Fruit fly (Drosophila melanogaster) whole organism, embryonic: Measurements from ENCODE around the gene Gr93a.

Source experiments
- Abd-B ChIP-seq: fragments of 200-800 bp; sonication (Bioruptor generic); optimal IDR thresholded peaks from 2 replicates; lab custom pipeline; 2018; ENCODE audit warnings: missing biosample characterization, mild to moderate bottlenecking, missing genetic modification characterization, moderate library complexity
- Atf3 ChIP-seq: fragments of 200-800 bp; sonication (Bioruptor generic); optimal IDR thresholded peaks from 3 replicates; lab custom pipeline; 2016; ENCODE audit warnings: missing biosample characterization, missing genetic modification characterization
- Atf6 ChIP-seq: fragments of 200-800 bp; sonication (Bioruptor generic); IDR thresholded peaks from 2 replicates; pipeline ENCODE4 v1.3.6; 2022; ENCODE audit warnings: missing biosample characterization, missing genetic modification characterization
- B-H2 ChIP-seq: fragments of 200-800 bp; sonication (Bioruptor generic); optimal IDR thresholded peaks from 2 replicates; lab custom pipeline; 2018; ENCODE audit warnings: missing biosample characterization, mild to moderate bottlenecking, missing genetic modification characterization
- CG10462 ChIP-seq: fragments of 200-800 bp; sonication (Bioruptor generic); optimal IDR thresholded peaks from 2 replicates; lab custom pipeline; 2016; ENCODE audit warnings: missing biosample characterization, missing genetic modification characterization
- CG10654 ChIP-seq: fragments of 200-800 bp; sonication (Bioruptor generic); optimal IDR thresholded peaks from 2 replicates; lab custom pipeline; 2016; ENCODE audit warnings: missing biosample characterization, missing genetic modification characterization
- CG11247 ChIP-seq: fragments of 200-800 bp; sonication (Bioruptor generic); IDR thresholded peaks from 2 replicates; pipeline ENCODE4 v1.3.6; 2022; ENCODE audit warnings: missing biosample characterization, missing genetic modification characterization
- CG11398 ChIP-seq: fragments of 200-800 bp; sonication (Bioruptor generic); optimal IDR thresholded peaks from 2 replicates; lab custom pipeline; 2016; ENCODE audit warnings: missing biosample characterization, missing genetic modification characterization
- CG12155 ChIP-seq: fragments of 200-800 bp; sonication (Bioruptor generic); optimal IDR thresholded peaks from 3 replicates; lab custom pipeline; 2016; ENCODE audit warnings: missing biosample characterization, missing genetic modification characterization
- CG1233 ChIP-seq: fragments of 200-800 bp; sonication (Bioruptor generic); optimal IDR thresholded peaks from 4 replicates; lab custom pipeline; 2018; ENCODE audit warnings: missing biosample characterization, mild to moderate bottlenecking, missing genetic modification characterization
- CG14014 ChIP-seq: fragments of 200-800 bp; sonication (Bioruptor generic); IDR thresholded peaks from 2 replicates; pipeline ENCODE4 v1.3.6; 2022; ENCODE audit warnings: missing biosample characterization, missing genetic modification characterization
- CG14965 ChIP-seq: fragments of 200-800 bp; sonication (Bioruptor generic); optimal IDR thresholded peaks from 2 replicates; lab custom pipeline; 2016; ENCODE audit warnings: missing biosample characterization, missing genetic modification characterization, borderline replicate concordance
- CG1529 ChIP-seq: fragments of 200-800 bp; sonication (Bioruptor generic); optimal IDR thresholded peaks from 3 replicates; lab custom pipeline; 2018; ENCODE audit warnings: missing biosample characterization, missing genetic modification characterization
- CG15514 ChIP-seq: fragments of 200-800 bp; sonication (Bioruptor generic); optimal IDR thresholded peaks from 3 replicates; lab custom pipeline; 2017; ENCODE audit warnings: missing biosample characterization, missing genetic modification characterization, mild to moderate bottlenecking, moderate library complexity, missing genetic modification reagents
- CG16863 ChIP-seq: fragments of 200-800 bp; sonication (Bioruptor generic); optimal IDR thresholded peaks from 3 replicates; lab custom pipeline; 2016; ENCODE audit warnings: missing biosample characterization, missing genetic modification characterization
- CG31224 ChIP-seq: fragments of 200-800 bp; sonication (Bioruptor generic); IDR thresholded peaks from 2 replicates; pipeline ENCODE4 v1.3.6; 2022; ENCODE audit warnings: missing biosample characterization, missing genetic modification characterization
- CG3847 ChIP-seq: fragments of 200-800 bp; sonication (Bioruptor generic); IDR thresholded peaks from 2 replicates; pipeline ENCODE4 v1.3.6; 2022; ENCODE audit warnings: missing biosample characterization, missing genetic modification characterization
- CG4707 ChIP-seq: fragments of 200-800 bp; sonication (Bioruptor generic); optimal IDR thresholded peaks from 2 replicates; lab custom pipeline; 2018; ENCODE audit warnings: missing biosample characterization, mild to moderate bottlenecking, missing genetic modification characterization, moderate library complexity
- CG7963 ChIP-seq: fragments of 200-800 bp; sonication (Bioruptor generic); IDR thresholded peaks from 3 replicates; pipeline ENCODE4 v1.3.6; 2022; ENCODE audit warnings: missing biosample characterization, missing genetic modification characterization; ENCODE audit not compliant: partially characterized antibody
- CG9727 ChIP-seq: fragments of 200-800 bp; sonication (Bioruptor generic); optimal IDR thresholded peaks from 3 replicates; lab custom pipeline; 2017; ENCODE audit warnings: missing biosample characterization, mild to moderate bottlenecking, missing genetic modification characterization
- Dip2 ChIP-seq: fragments of 200-800 bp; sonication (Bioruptor generic); IDR thresholded peaks from 2 replicates; pipeline ENCODE4 v1.3.6; 2022; ENCODE audit warnings: missing biosample characterization, missing genetic modification characterization
- Doc3 ChIP-seq: fragments of 200-800 bp; sonication (Bioruptor generic); IDR thresholded peaks from 3 replicates; pipeline ENCODE4 v1.3.6; 2022; ENCODE audit warnings: missing biosample characterization, missing genetic modification characterization; ENCODE audit not compliant: partially characterized antibody
- Drgx ChIP-seq: fragments of 200-800 bp; sonication (Bioruptor generic); IDR thresholded peaks from 2 replicates; pipeline ENCODE4 v1.3.6; 2022; ENCODE audit warnings: missing biosample characterization, missing genetic modification characterization
- HLH54F ChIP-seq: fragments of 200-800 bp; sonication (Bioruptor generic); optimal IDR thresholded peaks from 3 replicates; lab custom pipeline; 2016; ENCODE audit warnings: missing biosample characterization, missing genetic modification characterization
- Oaz ChIP-seq: fragments of 200-800 bp; sonication (Bioruptor generic); IDR thresholded peaks from 2 replicates; pipeline ENCODE4 v1.3.6; 2022; ENCODE audit warnings: missing biosample characterization, missing genetic modification characterization
- Opbp ChIP-seq: fragments of 200-800 bp; sonication (Bioruptor generic); IDR thresholded peaks from 3 replicates; pipeline ENCODE4 v1.3.6; 2022; ENCODE audit warnings: missing biosample characterization, missing genetic modification characterization; ENCODE audit not compliant: partially characterized antibody
- Rx ChIP-seq: fragments of 200-800 bp; sonication (Bioruptor generic); IDR thresholded peaks from 2 replicates; pipeline ENCODE4 v1.3.6; 2022; ENCODE audit warnings: missing biosample characterization, missing genetic modification characterization
- Sox102F ChIP-seq: fragments of 200-800 bp; sonication (Bioruptor generic); optimal IDR thresholded peaks from 2 replicates; lab custom pipeline; 2018; ENCODE audit warnings: missing biosample characterization, mild to moderate bottlenecking, missing genetic modification characterization, moderate library complexity
- Sry-β ChIP-seq: fragments of 200-800 bp; sonication (Bioruptor generic); optimal IDR thresholded peaks from 2 replicates; lab custom pipeline; 2018; ENCODE audit warnings: missing biosample characterization, mild to moderate bottlenecking, missing genetic modification characterization, moderate library complexity
- al ChIP-seq: fragments of 200-800 bp; sonication (Bioruptor generic); IDR thresholded peaks from 2 replicates; pipeline ENCODE4 v1.3.6; 2022; ENCODE audit warnings: missing biosample characterization, missing genetic modification characterization
- bab2 ChIP-seq: fragments of 200-800 bp; sonication (Bioruptor generic); optimal IDR thresholded peaks from 2 replicates; lab custom pipeline; 2016; ENCODE audit warnings: missing biosample characterization, missing genetic modification characterization
- bsh ChIP-seq, 2 experiments: fragments of 200-800 bp; sonication (Bioruptor generic); optimal IDR thresholded peaks; 2 replicates each; lab custom pipeline; 2017 to 2018; ENCODE audit warnings: mild to moderate bottlenecking in 2 of 2, missing biosample characterization in 2 of 2, missing genetic modification characterization in 2 of 2, moderate library complexity in 1 of 2
- dati ChIP-seq: fragments of 200-800 bp; sonication (Bioruptor generic); IDR thresholded peaks from 2 replicates; pipeline ENCODE4 v1.3.6; 2022; ENCODE audit warnings: missing biosample characterization, missing genetic modification characterization
- fd3F ChIP-seq: fragments of 200-800 bp; sonication (Bioruptor generic); optimal IDR thresholded peaks from 2 replicates; lab custom pipeline; 2018; ENCODE audit warnings: missing biosample characterization, mild to moderate bottlenecking, missing genetic modification characterization, moderate library complexity
- grn ChIP-seq: fragments of 200-800 bp; sonication (Bioruptor generic); optimal IDR thresholded peaks from 3 replicates; lab custom pipeline; 2017; ENCODE audit warnings: missing biosample characterization, missing genetic modification characterization
- lmd ChIP-seq: fragments of 200-800 bp; sonication (Bioruptor generic); IDR thresholded peaks from 2 replicates; pipeline ENCODE4 v1.3.6; 2022; ENCODE audit warnings: missing biosample characterization, missing genetic modification characterization
- mld ChIP-seq: fragments of 200-800 bp; sonication (Bioruptor generic); IDR thresholded peaks from 3 replicates; pipeline ENCODE4 v1.3.6; 2022; ENCODE audit warnings: missing biosample characterization, missing genetic modification characterization; ENCODE audit not compliant: partially characterized antibody
- onecut ChIP-seq: fragments of 200-800 bp; sonication (Bioruptor generic); IDR thresholded peaks from 2 replicates; pipeline ENCODE4 v1.3.6; 2022; ENCODE audit warnings: missing biosample characterization, missing genetic modification characterization
- pb ChIP-seq: fragments of 200-800 bp; sonication (Bioruptor generic); optimal IDR thresholded peaks from 3 replicates; lab custom pipeline; 2016; ENCODE audit warnings: missing biosample characterization, missing genetic modification characterization
- pros ChIP-seq: fragments of 200-800 bp; sonication (Bioruptor generic); optimal IDR thresholded peaks from 3 replicates; lab custom pipeline; 2019; ENCODE audit warnings: missing biosample characterization, mild to moderate bottlenecking, missing genetic modification characterization, moderate library complexity
- repo ChIP-seq: fragments of 200-800 bp; sonication (Bioruptor generic); optimal IDR thresholded peaks from 2 replicates; lab custom pipeline; 2016; ENCODE audit warnings: missing biosample characterization, missing genetic modification characterization
- row ChIP-seq: fragments of 200-800 bp; sonication (Bioruptor generic); IDR thresholded peaks from 3 replicates; pipeline ENCODE4 v1.3.6; 2022; ENCODE audit warnings: missing biosample characterization, missing genetic modification characterization
- tin ChIP-seq: fragments of 200-800 bp; sonication (Bioruptor generic); optimal IDR thresholded peaks from 3 replicates; lab custom pipeline; 2016; ENCODE audit warnings: missing biosample characterization, missing genetic modification characterization
- trh ChIP-seq: fragments of 200-800 bp; sonication (Bioruptor generic); optimal IDR thresholded peaks from 2 replicates; lab custom pipeline; 2016; ENCODE audit warnings: missing biosample characterization, missing genetic modification characterization
- twi ChIP-seq: fragments of 200-800 bp; optimal IDR thresholded peaks from 2 replicates; lab custom pipeline; 2019; ENCODE audit warnings: missing biosample characterization, mild to moderate bottlenecking, missing genetic modification characterization, moderate library complexity
- vfl ChIP-seq: fragments of 200-800 bp; sonication (Bioruptor generic); optimal IDR thresholded peaks from 2 replicates; lab custom pipeline; 2016; ENCODE audit warnings: missing biosample characterization, missing genetic modification characterization
- vvl ChIP-seq: fragments of 200-800 bp; sonication (Bioruptor generic); IDR thresholded peaks from 2 replicates; pipeline ENCODE4 v1.3.6; 2022; ENCODE audit warnings: missing biosample characterization, missing genetic modification characterization
- yki ChIP-seq: fragments of >200 bp; optimal IDR thresholded peaks from 3 replicates; lab custom pipeline; 2018
- zen2 ChIP-seq: fragments of 200-800 bp; sonication (Bioruptor generic); IDR thresholded peaks from 3 replicates; pipeline ENCODE4 v1.3.6; 2022; ENCODE audit warnings: missing biosample characterization, missing genetic modification characterization; ENCODE audit not compliant: partially characterized antibody
- zfh1 ChIP-seq: fragments of 200-800 bp; sonication (Bioruptor generic); IDR thresholded peaks from 3 replicates; pipeline ENCODE4 v1.3.6; 2022; ENCODE audit warnings: missing biosample characterization, missing genetic modification characterization

Gene Gr93a

dm6 chr3R:21834234-21835070 is 2.1 kb downstream of the Gr93a start (continued):
- TF ChIP-seq Sry-β (GFP tag; lab: Kevin White, UChicago): no peak
- no peak for TF ChIP-seq al (GFP tag; lab: Robert Waterston, UW)
- no peak for TF ChIP-seq CG4707 (GFP tag; lab: Kevin White, UChicago)
- TF ChIP-seq CG10654 (GFP tag; lab: Kevin White, UChicago): no peak
- 0 out of 2 replicates have a peak, but pooled peaks have one; percentile 5 for TF ChIP-seq Drgx (GFP tag; lab: Robert Waterston, UW)
- TF ChIP-seq Sox102F (GFP tag; lab: Kevin White, UChicago): peak; percentile 63
- no peak for TF ChIP-seq Oaz (GFP tag; lab: Robert Waterston, UW)
- TF ChIP-seq CG7963 (GFP tag; lab: Robert Waterston, UW): no peak
- no peak for TF ChIP-seq zen2
- no peak for TF ChIP-seq CG12155 (GFP tag; lab: Kevin White, UChicago)
- TF ChIP-seq Abd-B: no peak
- no peak for TF ChIP-seq Doc3 (GFP tag; lab: Robert Waterston, UW)
- TF ChIP-seq Atf6 (GFP tag; lab: Robert Waterston, UW): no peak
- TF ChIP-seq tin (GFP tag; lab: Kevin White, UChicago): no peak
- no peak for TF ChIP-seq Dip2 (GFP tag; lab: Robert Waterston, UW)
- TF ChIP-seq CG14965 (GFP tag; lab: Kevin White, UChicago): no peak
- TF ChIP-seq trh (GFP tag; lab: Kevin White, UChicago): no peak
- peak; percentile 72 for TF ChIP-seq vvl (GFP tag; lab: Robert Waterston, UW)
- no peak for TF ChIP-seq CG11398
- no peak for TF ChIP-seq vfl (GFP tag; lab: Kevin White, UChicago)
- TF ChIP-seq CG11247: no peak
- no peak for TF ChIP-seq CG10462 (GFP tag; lab: Kevin White, UChicago)
- TF ChIP-seq fd3F: no peak
- TF ChIP-seq CG15514: no peak
- peak; percentile 14 for TF ChIP-seq grn (GFP tag; lab: Kevin White, UChicago)
- no peak for TF ChIP-seq Opbp (GFP tag; lab: Robert Waterston, UW)
- peak; percentile 60; the same call in 2 of the 3 replicates for TF ChIP-seq zfh1 (GFP tag; lab: Robert Waterston, UW)
- no peak for TF ChIP-seq CG14014 (GFP tag; lab: Robert Waterston, UW)
- TF ChIP-seq row: peak; percentile 52; the same call in 2 of the 3 replicates
- no peak for TF ChIP-seq HLH54F (GFP tag; lab: Kevin White, UChicago)
- no peak for TF ChIP-seq CG3847 (GFP tag; lab: Robert Waterston, UW)
- TF ChIP-seq repo: no peak
- no peak for TF ChIP-seq CG16863 (GFP tag; lab: Kevin White, UChicago)
- 0 out of 2 replicates have a peak, but pooled peaks have one; percentile 16 for TF ChIP-seq Rx
- no peak for TF ChIP-seq B-H2
- TF ChIP-seq onecut (GFP tag; lab: Robert Waterston, UW): 0 out of 2 replicates have a peak, but pooled peaks have one; percentile 4
- TF ChIP-seq mld: no peak
- TF ChIP-seq twi (tag; lab: Kevin White, UChicago): peak; percentile 13
- TF ChIP-seq CG1233: no peak
- no peak for TF ChIP-seq lmd (GFP tag; lab: Robert Waterston, UW)
- no peak for TF ChIP-seq bab2 (GFP tag; lab: Kevin White, UChicago)
- peak; percentile 77 for TF ChIP-seq pros (GFP tag; lab: Kevin White, UChicago)
- peak; percentile 36 for TF ChIP-seq CG9727 (GFP tag; lab: Kevin White, UChicago)
- TF ChIP-seq pb (GFP tag; lab: Kevin White, UChicago): no peak
- peak; percentile 3 for TF ChIP-seq CG1529 (GFP tag; lab: Kevin White, UChicago)
- peak in 1 of 2 experiments; percentile 78 for TF ChIP-seq bsh (GFP tag; optimal IDR thresholded peaks at IDR 0.05; lab: Kevin White, UChicago)
- no peak for TF ChIP-seq yki (lab: Kevin White, UChicago)
- no peak for TF ChIP-seq dati
- TF ChIP-seq Atf3 (GFP tag; lab: Kevin White, UChicago): no peak
- no peak for TF ChIP-seq CG31224 (GFP tag; lab: Robert Waterston, UW)
